Worm (Caenorhabditis elegans) whole organism, L4 larva: ENCODE data around the gene Y53G8AR.1.

Experiments
- F37D6.2 ChIP-seq: sonication (generic microtip); optimal IDR thresholded peaks from 2 replicates; lab custom pipeline; 2016; ENCODE audit warnings: mild to moderate bottlenecking, missing genetic modification characterization, missing compliant biosample characterization
- F44E2.7 ChIP-seq: fragments of 200-800 bp; sonication (Bioruptor generic); IDR thresholded peaks from 2 replicates; pipeline ENCODE4 v2.1.2; 2022; ENCODE audit warnings: missing genetic modification characterization, missing compliant biosample characterization
- attf-4 ChIP-seq: sonication (generic microtip); optimal IDR thresholded peaks from 3 replicates; lab custom pipeline; 2017; ENCODE audit warnings: missing biosample characterization, missing genetic modification characterization
- fkh-10 ChIP-seq: fragments of 150-350 bp; optimal IDR thresholded peaks from 2 replicates; lab custom pipeline; 2014; ENCODE audit warnings: missing biosample characterization, missing genetic modification reagents, missing genetic modification characterization
- mep-1 ChIP-seq: fragments of 150-350 bp; sonication (generic microtip); optimal IDR thresholded peaks from 3 replicates; lab custom pipeline; 2014; ENCODE audit warnings: missing biosample characterization, missing genetic modification characterization
- pha-4 ChIP-seq, 2 experiments: fragments of 150-350 bp in 1 of 2; fragments of 200-800 bp in 1 of 2; sonication (Bioruptor generic) in 1 of 2; IDR thresholded peaks in 1 of 2; optimal IDR thresholded peaks in 1 of 2; 2 replicates each; pipeline versions ENCODE4 v1.3.6 to Lab custom; 2014 to 2022; ENCODE audit warnings: missing genetic modification characterization in 2 of 2, missing genetic modification reagents in 2 of 2, missing biosample characterization in 1 of 2, missing compliant biosample characterization in 1 of 2

DNA sequence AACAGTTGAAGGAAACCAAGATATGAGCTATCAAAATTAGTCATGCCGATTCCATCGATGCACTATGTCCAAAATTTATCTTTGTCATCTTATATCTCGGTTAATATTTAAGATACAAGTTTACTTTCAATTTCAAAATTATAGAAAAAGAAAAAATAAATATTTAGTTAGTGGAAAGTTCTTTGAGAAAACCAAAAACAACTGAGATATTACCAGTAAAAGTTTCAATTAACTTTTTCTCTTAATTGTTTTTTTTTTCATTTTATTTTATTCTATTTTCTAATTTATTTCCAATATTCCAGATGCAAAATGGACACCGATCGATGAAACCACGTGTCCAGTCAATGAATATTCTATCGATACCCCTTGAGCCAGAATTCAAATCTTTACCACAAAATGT is 11.7 kb downstream of the Y53G8AR.1 start, which contains the start of gene gei-1:
- TF ChIP-seq F37D6.2 (tag; lab: Kevin White, UChicago) = no peak
- TF ChIP-seq fkh-10 = no peak
- no peak for TF ChIP-seq attf-4 (tag; lab: Kevin White, UChicago)
- TF ChIP-seq mep-1 (tag; lab: Kevin White, UChicago) = no peak
- no peak for TF ChIP-seq F44E2.7 (GFP tag; lab: Robert Waterston, UW)
- TF ChIP-seq pha-4 (GFP tag; IDR thresholded peaks at IDR 0.05; lab: Robert Waterston, UW) = no peak
- TF ChIP-seq pha-4 (tag; optimal IDR thresholded peaks at IDR 0.05; lab: Kevin White, UChicago) = no peak
